Worm (Caenorhabditis elegans) whole organism, L3 larva: Measurements from ENCODE around the gene eif-1.
A peak's percentile ranks its signal among the peaks of the same experiment; 100 is the strongest.

ENCODE experiments used
- R02D3.7 ChIP-seq: fragments of 150-350 bp; optimal IDR thresholded peaks from 2 replicates; lab custom pipeline; 2014; ENCODE audit warnings: missing biosample characterization, missing genetic modification characterization
- ZK546.5 ChIP-seq: sonication (generic microtip); optimal IDR thresholded peaks from 2 replicates; lab custom pipeline; 2017; ENCODE audit warnings: missing biosample characterization, missing genetic modification characterization
- aly-2 ChIP-seq: fragments of 150-350 bp; optimal IDR thresholded peaks from 2 replicates; lab custom pipeline; 2014; ENCODE audit warnings: missing biosample characterization, missing genetic modification characterization
- ama-1 ChIP-seq: fragments of 150-350 bp; optimal IDR thresholded peaks from 2 replicates; lab custom pipeline; 2018
- ceh-16 ChIP-seq: sonication (generic microtip); optimal IDR thresholded peaks from 2 replicates; lab custom pipeline; 2017; ENCODE audit warnings: missing biosample characterization, missing genetic modification characterization
- ceh-28 ChIP-seq: fragments of 150-350 bp; optimal IDR thresholded peaks from 2 replicates; lab custom pipeline; 2014; ENCODE audit warnings: missing biosample characterization, missing genetic modification reagents, missing genetic modification characterization
- ceh-82 ChIP-seq: fragments of 150-350 bp; optimal IDR thresholded peaks from 2 replicates; lab custom pipeline; 2014; ENCODE audit warnings: missing biosample characterization, missing genetic modification characterization
- daf-12 ChIP-seq: fragments of 150-350 bp; optimal IDR thresholded peaks from 2 replicates; lab custom pipeline; 2014; ENCODE audit warnings: missing biosample characterization, missing genetic modification reagents, missing genetic modification characterization
- egl-5 ChIP-seq: fragments of 150-350 bp; optimal IDR thresholded peaks from 2 replicates; lab custom pipeline; 2017; ENCODE audit warnings: missing biosample characterization, missing genetic modification reagents, missing genetic modification characterization, inconsistent platforms
- elt-1 ChIP-seq: fragments of 150-350 bp; optimal IDR thresholded peaks from 2 replicates; lab custom pipeline; 2014; ENCODE audit warnings: missing biosample characterization, missing genetic modification characterization
- elt-2 ChIP-seq: sonication (generic microtip); optimal IDR thresholded peaks from 2 replicates; lab custom pipeline; 2016; ENCODE audit warnings: missing genetic modification reagents, mild to moderate bottlenecking, missing genetic modification characterization, missing compliant biosample characterization
- elt-3 ChIP-seq, 3 experiments: fragments of 150-350 bp in 1 of 3; sonication (generic microtip) in 2 of 3; optimal IDR thresholded peaks; 2 replicates in 2 of 3; 4 replicates in 1 of 3; lab custom pipeline; 2014 to 2017; ENCODE audit warnings: missing biosample characterization in 3 of 3, missing genetic modification characterization in 3 of 3
- fkh-10 ChIP-seq: sonication (generic microtip); optimal IDR thresholded peaks from 2 replicates; lab custom pipeline; 2017; ENCODE audit warnings: missing biosample characterization, missing genetic modification reagents, missing genetic modification characterization
- hmg-11 ChIP-seq: sonication (generic microtip); optimal IDR thresholded peaks from 2 replicates; lab custom pipeline; 2016; ENCODE audit warnings: missing genetic modification characterization, missing compliant biosample characterization
- jun-1 ChIP-seq: fragments of 150-350 bp; optimal IDR thresholded peaks from 2 replicates; lab custom pipeline; 2014; ENCODE audit warnings: missing biosample characterization, missing genetic modification reagents, missing genetic modification characterization
- lin-15B ChIP-seq: fragments of 150-350 bp; optimal IDR thresholded peaks from 2 replicates; lab custom pipeline; 2014; ENCODE audit warnings: missing biosample characterization, missing genetic modification characterization
- lin-39 ChIP-seq: fragments of 150-350 bp; optimal IDR thresholded peaks from 2 replicates; lab custom pipeline; 2018; ENCODE audit warnings: missing biosample characterization, missing genetic modification reagents, missing genetic modification characterization
- lsy-12 ChIP-seq: sonication (generic microtip); optimal IDR thresholded peaks from 2 replicates; lab custom pipeline; 2016; ENCODE audit warnings: mild to moderate bottlenecking, missing genetic modification characterization, missing compliant biosample characterization
- mdl-1 ChIP-seq: fragments of 150-350 bp; optimal IDR thresholded peaks from 2 replicates; lab custom pipeline; 2014; ENCODE audit warnings: missing biosample characterization, missing genetic modification characterization
- mml-1 ChIP-seq: fragments of 150-350 bp; sonication (generic microtip); optimal IDR thresholded peaks from 3 replicates; lab custom pipeline; 2014; ENCODE audit warnings: missing biosample characterization, missing genetic modification characterization
- nfya-1 ChIP-seq: sonication (generic microtip); optimal IDR thresholded peaks from 2 replicates; lab custom pipeline; 2017; ENCODE audit warnings: missing genetic modification characterization, mild to moderate bottlenecking, missing compliant biosample characterization, antibody characterized with exemption, moderate library complexity; ENCODE audit not compliant: insufficient read depth
- nhr-11 ChIP-seq: fragments of 150-350 bp; optimal IDR thresholded peaks from 2 replicates; lab custom pipeline; 2014; ENCODE audit warnings: missing biosample characterization, missing genetic modification characterization
- nhr-23 ChIP-seq: fragments of 150-350 bp; optimal IDR thresholded peaks from 2 replicates; lab custom pipeline; 2014; ENCODE audit warnings: missing biosample characterization, missing genetic modification reagents, missing genetic modification characterization
- nhr-237 ChIP-seq: fragments of 150-350 bp; optimal IDR thresholded peaks from 2 replicates; lab custom pipeline; 2014; ENCODE audit warnings: missing biosample characterization, missing genetic modification characterization
- nhr-25 ChIP-seq: sonication (generic microtip); optimal IDR thresholded peaks from 2 replicates; lab custom pipeline; 2017; ENCODE audit warnings: missing biosample characterization, missing genetic modification characterization
- nhr-28 ChIP-seq: fragments of 150-350 bp; optimal IDR thresholded peaks from 2 replicates; lab custom pipeline; 2014; ENCODE audit warnings: missing biosample characterization, missing genetic modification characterization
- nhr-43 ChIP-seq: sonication (generic microtip); optimal IDR thresholded peaks from 2 replicates; lab custom pipeline; 2016; ENCODE audit warnings: mild to moderate bottlenecking, missing genetic modification characterization, missing compliant biosample characterization; ENCODE audit not compliant: poor library complexity, severe bottlenecking
- nhr-67 ChIP-seq: fragments of 150-350 bp; optimal IDR thresholded peaks from 2 replicates; lab custom pipeline; 2014; ENCODE audit warnings: missing biosample characterization, missing genetic modification characterization
- nhr-76 ChIP-seq: fragments of 150-350 bp; sonication (generic microtip); optimal IDR thresholded peaks from 5 replicates; lab custom pipeline; 2014; ENCODE audit warnings: missing biosample characterization, missing genetic modification characterization
- nhr-77 ChIP-seq: fragments of 150-350 bp; optimal IDR thresholded peaks from 2 replicates; lab custom pipeline; 2014; ENCODE audit warnings: missing biosample characterization, missing genetic modification characterization
- pha-4 ChIP-seq: fragments of 150-350 bp; optimal IDR thresholded peaks from 2 replicates; lab custom pipeline; 2014; ENCODE audit warnings: missing biosample characterization, missing genetic modification reagents, missing genetic modification characterization
- pqm-1 ChIP-seq: fragments of 150-350 bp; optimal IDR thresholded peaks from 2 replicates; lab custom pipeline; 2017; ENCODE audit warnings: missing biosample characterization, missing genetic modification characterization, inconsistent platforms
- skn-1 ChIP-seq: fragments of 150-350 bp; optimal IDR thresholded peaks from 2 replicates; lab custom pipeline; 2014; ENCODE audit warnings: missing biosample characterization, missing genetic modification characterization
- snpc-4 ChIP-seq: fragments of 150-350 bp; optimal IDR thresholded peaks from 2 replicates; lab custom pipeline; 2014; ENCODE audit warnings: missing biosample characterization, missing genetic modification characterization
- tbx-2 ChIP-seq: sonication (generic microtip); optimal IDR thresholded peaks from 2 replicates; lab custom pipeline; 2016; ENCODE audit warnings: mild to moderate bottlenecking, missing genetic modification characterization, missing compliant biosample characterization
- unc-62 ChIP-seq: fragments of 150-350 bp; sonication (generic microtip); optimal IDR thresholded peaks from 4 replicates; lab custom pipeline; 2014; ENCODE audit warnings: missing biosample characterization, missing genetic modification reagents, missing genetic modification characterization
- ztf-11 ChIP-seq: fragments of 150-350 bp; optimal IDR thresholded peaks from 2 replicates; lab custom pipeline; 2014; ENCODE audit warnings: missing biosample characterization, missing genetic modification characterization
- ztf-4 ChIP-seq: fragments of 150-350 bp; optimal IDR thresholded peaks from 2 replicates; lab custom pipeline; 2014; ENCODE audit warnings: missing biosample characterization, missing genetic modification characterization

The eif-1 gene

ce11 chrII:4942397-4942796 lies 51.0 kb downstream of the eif-1 start:
- peak; percentile 20 for TF ChIP-seq jun-1 (tag; lab: Kevin White, UChicago)
- TF ChIP-seq mml-1, result no peak
- peak; percentile 94 for TF ChIP-seq ama-1
- peak; percentile 52 for TF ChIP-seq nfya-1
- TF ChIP-seq nhr-43 (tag; lab: Kevin White, UChicago), result peak; percentile 54
- TF ChIP-seq nhr-25 (tag; lab: Kevin White, UChicago), result peak; percentile 47
- TF ChIP-seq lsy-12 (tag; lab: Kevin White, UChicago), result peak; percentile 63
- no peak for TF ChIP-seq ztf-11 (tag; lab: Kevin White, UChicago)
- TF ChIP-seq snpc-4 (tag; lab: Kevin White, UChicago), result no peak
- peak; percentile 20 for TF ChIP-seq aly-2
- no peak for TF ChIP-seq ceh-28 (tag; lab: Kevin White, UChicago)
- TF ChIP-seq tbx-2, result peak; percentile 10
- TF ChIP-seq pqm-1 (tag; lab: Kevin White, UChicago), result no peak
- TF ChIP-seq pha-4 (tag; lab: Kevin White, UChicago), result peak; percentile 48
- TF ChIP-seq nhr-76 (tag; lab: Kevin White, UChicago), result no peak
- TF ChIP-seq daf-12, result no peak

ce11 chrII:4941541-4942206 lies 51.7 kb downstream of the eif-1 start, which contains the start of gene ZK546.19:
TSS of gene ZK546.19 (plus strand) at chrII:4941726.
- TF ChIP-seq nhr-237 (tag; lab: Kevin White, UChicago), result no peak
- TF ChIP-seq ceh-16 (tag; lab: Kevin White, UChicago), result no peak
- TF ChIP-seq lin-39 (tag; lab: Kevin White, UChicago), result no peak
- no peak for TF ChIP-seq daf-12
- TF ChIP-seq jun-1 (tag; lab: Kevin White, UChicago), result no peak
- no peak for TF ChIP-seq skn-1 (tag; lab: Kevin White, UChicago)
- TF ChIP-seq aly-2, result no peak
- peak; percentile 71 for TF ChIP-seq elt-2
- no peak for TF ChIP-seq mdl-1
- TF ChIP-seq nhr-11, result no peak
- peak; percentile 23 for TF ChIP-seq nfya-1
- TF ChIP-seq egl-5 (tag; lab: Kevin White, UChicago), result no peak
- TF ChIP-seq ztf-4 (tag; lab: Kevin White, UChicago), result no peak
- TF ChIP-seq nhr-43 (tag; lab: Kevin White, UChicago), result no peak
- peak; percentile 24 for TF ChIP-seq ama-1
- TF ChIP-seq ceh-82 (tag; lab: Kevin White, UChicago), result no peak
- TF ChIP-seq R02D3.7, result no peak
- peak; percentile 28 for TF ChIP-seq nhr-23 (tag; lab: Kevin White, UChicago)
- TF ChIP-seq fkh-10 (GFP tag; lab: Kevin White, UChicago), result no peak
- peak; percentile 95 for TF ChIP-seq elt-1 (tag; lab: Kevin White, UChicago)
- no peak for TF ChIP-seq nhr-67 (tag; lab: Kevin White, UChicago)
- TF ChIP-seq nhr-77 (tag; lab: Kevin White, UChicago), result no peak
- TF ChIP-seq nhr-25 (tag; lab: Kevin White, UChicago), result no peak
- TF ChIP-seq pha-4 (tag; lab: Kevin White, UChicago), result peak; percentile 59
- no peak for TF ChIP-seq nhr-28 (tag; lab: Kevin White, UChicago)
- TF ChIP-seq ZK546.5 (tag; lab: Kevin White, UChicago), result no peak
- TF ChIP-seq hmg-11, result no peak
- TF ChIP-seq, all 47 proteins: peak for 6

- no peak for TF ChIP-seq lsy-12 (tag; lab: Kevin White, UChicago)
- no peak for TF ChIP-seq ZK546.5 (tag; lab: Kevin White, UChicago)
- no peak for TF ChIP-seq mml-1
- no peak for TF ChIP-seq unc-62
- no peak for TF ChIP-seq nhr-43 (tag; lab: Kevin White, UChicago)
- TF ChIP-seq pqm-1 (tag; lab: Kevin White, UChicago), result no peak
- no peak for TF ChIP-seq tbx-2
- no peak for TF ChIP-seq lin-39 (tag; lab: Kevin White, UChicago)
- TF ChIP-seq jun-1 (tag; lab: Kevin White, UChicago), result no peak
- no peak for TF ChIP-seq lin-15B
- TF ChIP-seq nhr-76 (tag; lab: Kevin White, UChicago), result no peak
- no peak for TF ChIP-seq ama-1
- no peak for TF ChIP-seq ceh-28 (tag; lab: Kevin White, UChicago)
- no peak for TF ChIP-seq ztf-11 (tag; lab: Kevin White, UChicago)
- no peak for TF ChIP-seq elt-3 (tag; optimal IDR thresholded peaks at IDR 0.05; lab: Kevin White, UChicago)
- no peak for TF ChIP-seq aly-2
Measured at ce11 chrII:4941050-4941449, 52.3 kb downstream of the eif-1 start, which contains the start of gene cblc-1. TSS of gene cblc-1 (minus strand) at chrII:4941150.
